Fruit fly (Drosophila melanogaster): ENCODE data around the gene Arl1.
A peak's percentile ranks its signal among the peaks of the same experiment; 100 is the strongest.

Gene Arl1

DNA sequence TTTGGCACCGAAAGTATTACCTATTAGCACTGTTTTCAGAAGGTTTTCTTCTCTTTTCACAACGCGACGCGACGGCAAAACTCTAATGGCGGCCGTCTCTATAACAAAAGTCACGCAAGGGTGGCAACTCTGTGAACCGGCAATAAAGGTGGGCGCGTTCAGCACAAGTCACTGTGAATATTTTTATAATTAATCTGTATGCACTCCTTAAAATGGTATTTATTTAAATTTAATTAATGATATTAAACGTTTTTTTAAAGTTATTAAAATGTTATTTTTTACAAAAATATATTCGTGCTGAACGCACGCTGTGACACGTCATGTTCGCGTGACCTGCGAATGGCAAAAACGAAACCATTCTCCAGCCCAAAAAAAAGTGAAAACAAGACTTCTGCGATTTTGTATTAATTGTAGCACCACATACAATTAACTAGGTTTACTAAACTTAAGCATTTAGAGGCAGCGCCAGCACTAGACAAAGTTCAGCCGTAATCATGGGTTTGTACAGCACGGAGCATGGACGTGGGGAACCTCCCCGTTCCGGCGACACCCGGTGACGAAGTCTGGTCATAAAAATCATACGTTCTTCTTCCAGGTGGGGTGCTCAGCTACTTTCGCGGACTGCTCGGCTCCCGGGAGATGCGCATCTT is at the start of gene Arl1, which contains the start of gene brm:
Gene Arl1 (plus strand): TSS at position 353 of the 650 bp plus-strand sequence.
Gene brm (minus strand): TSS at position 87 of the 650 bp plus-strand sequence.
- TF ChIP-seq Hr4 (GFP tag; optimal IDR thresholded peaks at IDR 0.05) (peak; percentile 97), Sox14 (GFP tag; optimal IDR thresholded peaks at IDR 0.05) (peak; percentile 95), CG8632 (GFP tag; optimal IDR thresholded peaks at IDR 0.05) (peak; percentile 98), CG15336 (GFP tag; IDR thresholded peaks at IDR 0.05) (peak; percentile 98), CG6276 (GFP tag; optimal IDR thresholded peaks at IDR 0.05) (peak; percentile 94), svp (GFP tag) (peak; percentile 99), dac (GFP tag; optimal IDR thresholded peaks at IDR 0.05) (peak; percentile 98), Gug (GFP tag; IDR thresholded peaks at IDR 0.05) (peak; percentile 99), CG10631 (GFP tag; optimal IDR thresholded peaks at IDR 0.05) (peak; percentile 98), spab (GFP tag; optimal IDR thresholded peaks at IDR 0.05) (peak; percentile 96), fd59A (GFP tag; optimal IDR thresholded peaks at IDR 0.05) (peak; percentile 97), Eip75B (GFP tag; optimal IDR thresholded peaks at IDR 0.05) (peak; percentile 94), CG3032 (tag; optimal IDR thresholded peaks at IDR 0.05) (peak; percentile 99), CG8119 (GFP tag; IDR thresholded peaks at IDR 0.05) (peak; percentile 98), CG11294 (GFP tag; IDR thresholded peaks at IDR 0.05) (peak; percentile 98), ss (GFP tag; optimal IDR thresholded peaks at IDR 0.05) (peak in 1 of 2 experiments; percentile 99), CG10669 (GFP tag; optimal IDR thresholded peaks at IDR 0.05) (peak; percentile 96), pdm3 (GFP tag; optimal IDR thresholded peaks at IDR 0.05) (peak; percentile 96), CG16779 (tag; optimal IDR thresholded peaks at IDR 0.05) (no peak), Ets96B (tag; optimal IDR thresholded peaks at IDR 0.05) (peak; percentile 99), OdsH (GFP tag; optimal IDR thresholded peaks at IDR 0.05) (peak; percentile 98), CG6854 (GFP tag; optimal IDR thresholded peaks at IDR 0.05) (peak; percentile 92), dsx (GFP tag; optimal IDR thresholded peaks at IDR 0.05; ENCODE audit: poor library complexity, severe bottlenecking) (peak; percentile 97), Sox102F (GFP tag; optimal IDR thresholded peaks at IDR 0.05) (peak; percentile 95), lz (GFP tag; optimal IDR thresholded peaks at IDR 0.05) (peak; percentile 96), CG11902 (GFP tag; optimal IDR thresholded peaks at IDR 0.05) (peak; percentile 97), Hr39 (GFP tag; optimal IDR thresholded peaks at IDR 0.05) (peak; percentile 92), CG6808 (GFP tag; optimal IDR thresholded peaks at IDR 0.05) (peak; percentile 96), CG8319 (GFP tag; optimal IDR thresholded peaks at IDR 0.05) (peak; percentile 95), CG11762 (GFP tag; optimal IDR thresholded peaks at IDR 0.05; ENCODE audit: insufficient read depth) (peak; percentile 95), CG4318 (GFP tag; optimal IDR thresholded peaks at IDR 0.05) (peak; percentile 99), salr (GFP tag; optimal IDR thresholded peaks at IDR 0.05) (peak; percentile 96 to 98), Lpt (GFP tag; optimal IDR thresholded peaks at IDR 0.05) (peak; percentile 97), CG1621 (tag; optimal IDR thresholded peaks at IDR 0.05) (peak; percentile 93), CG31627 (GFP tag; optimal IDR thresholded peaks at IDR 0.05) (peak; percentile 95), achi (GFP tag; optimal IDR thresholded peaks at IDR 0.05) (peak; percentile 97), Eip93F (GFP tag; optimal IDR thresholded peaks at IDR 0.05) (peak; percentile 97), CG9139 (GFP tag; optimal IDR thresholded peaks at IDR 0.05) (peak; percentile 96), Hr38 (GFP tag; optimal IDR thresholded peaks at IDR 0.05) (peak; percentile 6), CG34406 (GFP tag; optimal IDR thresholded peaks at IDR 0.05) (peak; percentile 99), esn (GFP tag; optimal IDR thresholded peaks at IDR 0.05) (peak; percentile 96), CG6792 (GFP tag; optimal IDR thresholded peaks at IDR 0.05) (peak; percentile 94), acj6 (GFP tag; optimal IDR thresholded peaks at IDR 0.05) (peak; percentile 98), net (GFP tag; optimal IDR thresholded peaks at IDR 0.05) (peak; percentile 97), CG32006 (GFP tag; optimal IDR thresholded peaks at IDR 0.05) (peak; percentile 98), CG6163 (GFP tag; IDR thresholded peaks at IDR 0.05) (peak; percentile 99), CG3919 (GFP tag; optimal IDR thresholded peaks at IDR 0.05) (peak; percentile 98), cyc (GFP tag; optimal IDR thresholded peaks at IDR 0.05) (peak; percentile 96), eg (GFP tag; IDR thresholded peaks at IDR 0.05) (peak; percentile 99), Eip78C (GFP tag) (peak; percentile 99), Sox15 (GFP tag; optimal IDR thresholded peaks at IDR 0.05) (peak; percentile 98)

Measured in whole organism, prepupa.